Worm (Caenorhabditis elegans): ENCODE results near the gene K08E4.3.

Gene K08E4.3

ce11 chrIV:12093384-12093783 is 35.8 kb downstream of the K08E4.3 start, which contains the start of gene cpsf-4:
TSS of gene cpsf-4 (minus strand) at chrIV:12093445.
- TF ChIP-seq lsy-2 (tag; optimal IDR thresholded peaks at IDR 0.05) = peak in 1 of 2 experiments; percentile 72
- TF ChIP-seq ZK546.5 (tag; optimal IDR thresholded peaks at IDR 0.05) = no peak
- TF ChIP-seq lin-13 (GFP tag; optimal IDR thresholded peaks at IDR 0.05) = no peak
- TF ChIP-seq gmeb-1 (tag; optimal IDR thresholded peaks at IDR 0.05) = no peak
- TF ChIP-seq dmd-4 (tag; optimal IDR thresholded peaks at IDR 0.05) = no peak
- TF ChIP-seq unc-55 (GFP tag; optimal IDR thresholded peaks at IDR 0.05) = peak; percentile 20
- TF ChIP-seq ceh-82 (tag; optimal IDR thresholded peaks at IDR 0.05) = no peak
- no peak for TF ChIP-seq ztf-4 (tag; optimal IDR thresholded peaks at IDR 0.05)
- TF ChIP-seq unc-39 (tag; optimal IDR thresholded peaks at IDR 0.05) = no peak

DNA sequence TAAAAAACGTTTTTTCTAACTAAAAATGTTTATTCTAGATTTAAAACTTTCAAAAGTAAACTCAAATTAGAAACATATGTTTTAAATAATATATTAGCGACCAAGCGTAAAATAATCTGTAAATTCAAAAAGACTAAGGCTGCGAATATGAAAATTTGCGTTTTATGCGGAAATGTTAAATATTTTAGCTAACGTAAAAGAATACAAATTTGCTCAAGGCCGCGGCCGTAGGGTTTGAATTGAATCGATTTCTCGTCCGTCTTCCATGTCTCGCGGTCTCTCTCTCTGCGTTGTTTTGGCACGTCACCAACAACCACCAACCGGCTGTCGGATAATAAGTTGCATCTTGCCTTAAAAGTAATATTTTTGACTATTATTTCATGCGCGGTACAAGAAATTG is 36.3 kb downstream of the K08E4.3 start, which contains the start of gene F11A10.5:
Gene F11A10.5 (plus strand): TSS at position 301 of the 400 bp plus-strand sequence.
- TF ChIP-seq skn-1 (tag; optimal IDR thresholded peaks at IDR 0.05) (no peak), crh-2 (tag; optimal IDR thresholded peaks at IDR 0.05) (peak; percentile 13), nhr-129 (tag; optimal IDR thresholded peaks at IDR 0.05) (peak; percentile 46)

DNA sequence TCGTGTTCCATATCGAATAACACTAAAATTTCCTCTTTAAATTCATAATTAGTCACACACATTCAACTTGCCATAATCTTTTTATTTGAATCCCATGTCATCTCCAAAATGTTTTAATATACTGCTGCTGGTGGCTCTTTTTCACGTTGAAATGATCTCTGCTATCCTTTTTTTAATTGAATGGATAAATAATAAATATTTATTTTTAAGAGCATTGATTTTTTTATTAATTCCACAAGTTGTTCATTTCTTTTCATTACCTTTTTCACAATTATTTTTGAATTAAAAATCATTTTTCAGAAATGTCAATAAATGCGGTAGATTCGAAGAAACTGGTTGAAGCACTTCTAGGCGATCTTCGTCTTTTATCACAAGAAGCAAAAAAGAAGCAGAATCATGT is 38.9 kb downstream of the K08E4.3 start, which contains the start of gene mon-2:
Gene mon-2 (plus strand): TSS at position 301 of the 400 bp plus-strand sequence.
- TF ChIP-seq nhr-21 (tag; optimal IDR thresholded peaks at IDR 0.05) (no peak), alr-1 (tag; optimal IDR thresholded peaks at IDR 0.05) (no peak), unc-55 (GFP tag; optimal IDR thresholded peaks at IDR 0.05) (no peak), sma-9 (GFP tag; optimal IDR thresholded peaks at IDR 0.05) (no peak), sma-9 (tag; optimal IDR thresholded peaks at IDR 0.05) (no peak), F13H6.1 (tag; optimal IDR thresholded peaks at IDR 0.05) (no peak), nhr-129 (tag; optimal IDR thresholded peaks at IDR 0.05) (no peak), ceh-82 (tag; optimal IDR thresholded peaks at IDR 0.05) (no peak), blmp-1 (tag; optimal IDR thresholded peaks at IDR 0.05; ENCODE audit: insufficient read depth) (no peak), lin-11 (tag; optimal IDR thresholded peaks at IDR 0.05) (no peak), mdl-1 (tag; optimal IDR thresholded peaks at IDR 0.05) (no peak), nhr-237 (tag; optimal IDR thresholded peaks at IDR 0.05) (no peak), sma-3 (GFP tag; optimal IDR thresholded peaks at IDR 0.05) (no peak), nhr-10 (tag; optimal IDR thresholded peaks at IDR 0.05) (no peak), lin-39 (tag; optimal IDR thresholded peaks at IDR 0.05) (no peak)

- TF ChIP-seq nhr-10 (tag; optimal IDR thresholded peaks at IDR 0.05) = no peak
- TF ChIP-seq ZK546.5 (tag; optimal IDR thresholded peaks at IDR 0.05) = no peak
- TF ChIP-seq ztf-1 (GFP tag; conservative IDR thresholded peaks at IDR 0.05) = no peak
- no peak for TF ChIP-seq skn-1 (tag; optimal IDR thresholded peaks at IDR 0.05)
- TF ChIP-seq alr-1 (tag; optimal IDR thresholded peaks at IDR 0.05) = no peak
- no peak for TF ChIP-seq lin-39 (tag; optimal IDR thresholded peaks at IDR 0.05)
- TF ChIP-seq nhr-23 (tag; optimal IDR thresholded peaks at IDR 0.05) = no peak
- TF ChIP-seq peb-1 (tag; optimal IDR thresholded peaks at IDR 0.05) = no peak
- TF ChIP-seq mdl-1 (tag; optimal IDR thresholded peaks at IDR 0.05) = no peak
- TF ChIP-seq egl-27 (tag; optimal IDR thresholded peaks at IDR 0.05) = no peak
- no peak for TF ChIP-seq nhr-6 (tag; optimal IDR thresholded peaks at IDR 0.05)
- no peak for TF ChIP-seq snpc-4 (tag; optimal IDR thresholded peaks at IDR 0.05)
- no peak for TF ChIP-seq nhr-77 (tag; optimal IDR thresholded peaks at IDR 0.05)
- TF ChIP-seq nhr-237 (tag; optimal IDR thresholded peaks at IDR 0.05) = no peak
- no peak for TF ChIP-seq elt-3 (tag; optimal IDR thresholded peaks at IDR 0.05)
- no peak for TF ChIP-seq elt-1 (tag; optimal IDR thresholded peaks at IDR 0.05)
- TF ChIP-seq blmp-1 (tag; optimal IDR thresholded peaks at IDR 0.05; ENCODE audit: insufficient read depth) = no peak
- no peak for TF ChIP-seq lsy-2 (tag; optimal IDR thresholded peaks at IDR 0.05)
Measured at ce11 chrIV:12105558-12105957, 48.0 kb downstream of the K08E4.3 start, which contains the start of gene M18.3. TSS of gene M18.3 (plus strand) at chrIV:12105858.

DNA sequence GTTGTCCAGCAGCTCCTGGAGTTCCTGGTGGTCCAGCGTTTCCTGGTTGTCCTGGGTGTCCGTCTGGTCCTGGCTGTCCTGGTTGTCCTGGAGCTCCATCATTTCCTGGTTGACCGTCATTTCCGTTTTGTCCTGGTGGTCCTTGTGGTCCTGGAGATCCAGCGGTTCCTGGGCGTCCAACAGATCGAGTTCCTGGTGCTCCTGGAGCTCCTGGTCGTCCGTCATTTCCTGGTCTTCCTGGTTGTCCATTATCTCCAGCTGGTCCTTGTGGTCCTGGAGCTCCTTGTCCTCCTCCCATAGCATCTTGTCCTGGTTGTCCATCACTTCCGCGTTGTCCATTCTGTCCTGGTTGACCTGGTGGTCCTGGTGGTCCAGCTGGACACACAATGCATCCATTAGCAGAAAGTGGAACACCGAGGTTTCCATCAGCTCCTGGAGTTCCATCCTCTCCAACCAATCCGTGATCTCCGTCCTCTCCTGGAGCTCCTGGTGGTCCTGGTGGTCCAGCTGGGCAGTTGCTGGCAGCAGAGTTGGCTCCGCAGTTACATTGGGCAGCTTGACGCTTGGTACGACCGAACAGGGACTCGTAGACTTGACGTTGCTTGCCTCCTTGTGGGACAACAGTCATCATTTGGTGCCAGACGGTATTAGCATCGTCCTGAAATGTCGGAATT is 51.6 kb downstream of the K08E4.3 start:
- TF ChIP-seq egl-27 (tag; optimal IDR thresholded peaks at IDR 0.05) = no peak
- no peak for TF ChIP-seq snpc-4 (tag; optimal IDR thresholded peaks at IDR 0.05)
- TF ChIP-seq dmd-4 (tag; optimal IDR thresholded peaks at IDR 0.05) = no peak
- no peak for TF ChIP-seq fos-1 (tag; optimal IDR thresholded peaks at IDR 0.05)
- no peak for TF ChIP-seq crh-2 (tag; optimal IDR thresholded peaks at IDR 0.05)
- no peak for TF ChIP-seq lin-11 (tag; optimal IDR thresholded peaks at IDR 0.05)

Data from whole organism, L2 larva.